Fruit fly (Drosophila melanogaster) whole organism, embryonic: ENCODE data around the gene GILT3.
A peak's percentile ranks its signal among the peaks of the same experiment; 100 is the strongest.

Source experiments
- Bteb2 ChIP-seq: fragments of 200-800 bp; sonication (Bioruptor generic); optimal IDR thresholded peaks from 2 replicates; lab custom pipeline; 2016; ENCODE audit warnings: missing biosample characterization, missing genetic modification characterization
- CG10959 ChIP-seq: fragments of 200-800 bp; sonication (Bioruptor generic); IDR thresholded peaks from 2 replicates; pipeline ENCODE4 v1.3.6; 2022; ENCODE audit warnings: missing biosample characterization, missing genetic modification characterization
- CG12391 ChIP-seq: fragments of 200-800 bp; sonication (Bioruptor generic); optimal IDR thresholded peaks from 3 replicates; lab custom pipeline; 2018; ENCODE audit warnings: missing biosample characterization, mild to moderate bottlenecking, missing genetic modification characterization, moderate library complexity
- CG13287 ChIP-seq: fragments of 200-800 bp; sonication (Bioruptor generic); IDR thresholded peaks from 2 replicates; pipeline ENCODE4 v1.3.6; 2022; ENCODE audit warnings: missing biosample characterization, missing genetic modification characterization; ENCODE audit not compliant: partially characterized antibody
- CG13296 ChIP-seq: fragments of 200-800 bp; sonication (Bioruptor generic); optimal IDR thresholded peaks from 3 replicates; lab custom pipeline; 2018; ENCODE audit warnings: missing biosample characterization, mild to moderate bottlenecking, missing genetic modification characterization
- CG13894 ChIP-seq: fragments of 200-800 bp; sonication (Bioruptor generic); optimal IDR thresholded peaks from 3 replicates; lab custom pipeline; 2018; ENCODE audit warnings: missing biosample characterization, mild to moderate bottlenecking, missing genetic modification characterization, moderate library complexity
- CG15269 ChIP-seq: fragments of 200-800 bp; sonication (Bioruptor generic); optimal IDR thresholded peaks from 2 replicates; lab custom pipeline; 2018; ENCODE audit warnings: missing biosample characterization, mild to moderate bottlenecking, missing genetic modification characterization, moderate library complexity
- CG1602 ChIP-seq: fragments of 200-800 bp; sonication (Bioruptor generic); optimal IDR thresholded peaks from 3 replicates; lab custom pipeline; 2016; ENCODE audit warnings: missing biosample characterization, missing genetic modification characterization
- CG2129 ChIP-seq: fragments of 200-800 bp; sonication (Bioruptor generic); IDR thresholded peaks from 2 replicates; pipeline ENCODE4 v1.3.6; 2022; ENCODE audit warnings: missing biosample characterization, missing genetic modification characterization; ENCODE audit not compliant: partially characterized antibody
- CG2889 ChIP-seq: fragments of 200-800 bp; sonication (Bioruptor generic); IDR thresholded peaks from 3 replicates; pipeline ENCODE4 v1.3.6; 2022; ENCODE audit warnings: missing biosample characterization, missing genetic modification characterization
- CG30403 ChIP-seq: fragments of 200-800 bp; sonication (Bioruptor generic); optimal IDR thresholded peaks from 3 replicates; lab custom pipeline; 2016; ENCODE audit warnings: missing biosample characterization, missing genetic modification characterization
- CG4282 ChIP-seq: fragments of 200-800 bp; sonication (Bioruptor generic); optimal IDR thresholded peaks from 2 replicates; lab custom pipeline; 2016; ENCODE audit warnings: missing biosample characterization, missing genetic modification characterization
- CG4328 ChIP-seq: fragments of 200-800 bp; sonication (Bioruptor generic); optimal IDR thresholded peaks from 3 replicates; lab custom pipeline; 2017; ENCODE audit warnings: missing biosample characterization, missing genetic modification reagents, missing genetic modification characterization
- CG4730 ChIP-seq: fragments of 200-800 bp; sonication (Bioruptor generic); IDR thresholded peaks from 2 replicates; pipeline ENCODE4 v1.3.6; 2022; ENCODE audit warnings: missing biosample characterization, missing genetic modification characterization
- CG7271 ChIP-seq: fragments of 200-800 bp; sonication (Bioruptor generic); optimal IDR thresholded peaks from 2 replicates; lab custom pipeline; 2018; ENCODE audit warnings: missing biosample characterization, mild to moderate bottlenecking, missing genetic modification characterization, moderate library complexity
- CG7786 ChIP-seq: fragments of 200-800 bp; sonication (Bioruptor generic); optimal IDR thresholded peaks from 2 replicates; lab custom pipeline; 2016; ENCODE audit warnings: missing biosample characterization, missing genetic modification characterization
- CG9932 ChIP-seq: fragments of 200-800 bp; sonication (Bioruptor generic); IDR thresholded peaks from 2 replicates; pipeline ENCODE4 v1.3.6; 2022; ENCODE audit warnings: missing biosample characterization, missing genetic modification characterization
- CTCF ChIP-seq: fragments of 200-800 bp; sonication (Bioruptor generic); optimal IDR thresholded peaks from 2 replicates; lab custom pipeline; 2017; ENCODE audit warnings: missing biosample characterization, mild to moderate bottlenecking, missing genetic modification characterization, moderate library complexity
- Dll ChIP-seq: fragments of 200-800 bp; sonication (Bioruptor generic); IDR thresholded peaks from 4 replicates; pipeline ENCODE4 v1.3.6; 2022; ENCODE audit warnings: missing biosample characterization, missing genetic modification characterization; ENCODE audit not compliant: partially characterized antibody
- Fer1 ChIP-seq: fragments of 200-800 bp; sonication (Bioruptor generic); optimal IDR thresholded peaks from 2 replicates; lab custom pipeline; 2017; ENCODE audit warnings: missing biosample characterization, mild to moderate bottlenecking, missing genetic modification characterization
- Hmx ChIP-seq: fragments of 200-800 bp; sonication (Bioruptor generic); optimal IDR thresholded peaks from 2 replicates; lab custom pipeline; 2016; ENCODE audit warnings: missing biosample characterization, missing genetic modification characterization
- NFAT ChIP-seq: fragments of 200-800 bp; sonication (Bioruptor generic); IDR thresholded peaks from 2 replicates; pipeline ENCODE4 v1.3.6; 2022; ENCODE audit warnings: missing biosample characterization, missing genetic modification characterization
- Opbp ChIP-seq: fragments of 200-800 bp; sonication (Bioruptor generic); IDR thresholded peaks from 3 replicates; pipeline ENCODE4 v1.3.6; 2022; ENCODE audit warnings: missing biosample characterization, missing genetic modification characterization; ENCODE audit not compliant: partially characterized antibody
- Poxn ChIP-seq: fragments of 200-800 bp; sonication (Bioruptor generic); IDR thresholded peaks from 2 replicates; pipeline ENCODE4 v1.3.6; 2022; ENCODE audit warnings: missing biosample characterization, missing genetic modification characterization
- Six4 ChIP-seq: fragments of 200-800 bp; sonication (Bioruptor generic); optimal IDR thresholded peaks from 2 replicates; lab custom pipeline; 2016; ENCODE audit warnings: missing biosample characterization, missing genetic modification characterization
- Sry-β ChIP-seq: fragments of 200-800 bp; sonication (Bioruptor generic); optimal IDR thresholded peaks from 2 replicates; lab custom pipeline; 2018; ENCODE audit warnings: missing biosample characterization, mild to moderate bottlenecking, missing genetic modification characterization, moderate library complexity
- Taf1 ChIP-seq: fragments of 200-800 bp; sonication (Bioruptor generic); IDR thresholded peaks from 2 replicates; pipeline ENCODE4 v1.3.6; 2022; ENCODE audit warnings: missing biosample characterization, missing genetic modification characterization
- Trl ChIP-seq, 3 experiments: fragments of >200 bp in 2 of 3; fragments of 200-800 bp in 1 of 3; sonication (Bioruptor generic) in 1 of 3; optimal IDR thresholded peaks; 2 replicates in 1 of 3; 3 replicates in 2 of 3; lab custom pipeline; 2016 to 2017; ENCODE audit warnings: missing biosample characterization in 1 of 3, missing genetic modification characterization in 1 of 3
- Xbp1 ChIP-seq: fragments of 200-800 bp; sonication (Bioruptor generic); optimal IDR thresholded peaks from 3 replicates; lab custom pipeline; 2016; ENCODE audit warnings: missing biosample characterization, mild to moderate bottlenecking, missing genetic modification characterization
- cas ChIP-seq: fragments of 200-800 bp; sonication (Bioruptor generic); IDR thresholded peaks from 2 replicates; pipeline ENCODE4 v1.3.6; 2022; ENCODE audit warnings: missing biosample characterization, missing genetic modification characterization
- cg ChIP-seq: fragments of 200-800 bp; sonication (Bioruptor generic); optimal IDR thresholded peaks from 3 replicates; lab custom pipeline; 2019; ENCODE audit warnings: missing biosample characterization, mild to moderate bottlenecking, missing genetic modification characterization, moderate library complexity
- disco-r ChIP-seq: fragments of 200-800 bp; sonication (Bioruptor generic); optimal IDR thresholded peaks from 2 replicates; lab custom pipeline; 2016; ENCODE audit warnings: missing biosample characterization, missing genetic modification characterization
- en ChIP-seq: fragments of 200-800 bp; sonication (Bioruptor generic); optimal IDR thresholded peaks from 2 replicates; lab custom pipeline; 2016; ENCODE audit warnings: missing biosample characterization, missing genetic modification characterization
- fd102C ChIP-seq: fragments of 200-800 bp; sonication (Bioruptor generic); optimal IDR thresholded peaks from 2 replicates; lab custom pipeline; 2018; ENCODE audit warnings: missing biosample characterization, mild to moderate bottlenecking, missing genetic modification characterization, moderate library complexity
- fd96Cb ChIP-seq: fragments of 200-800 bp; sonication (Bioruptor generic); optimal IDR thresholded peaks from 2 replicates; lab custom pipeline; 2018; ENCODE audit warnings: missing biosample characterization, mild to moderate bottlenecking, missing genetic modification characterization, moderate library complexity
- gfzf ChIP-seq: fragments of 200-800 bp; sonication (Bioruptor generic); optimal IDR thresholded peaks from 2 replicates; lab custom pipeline; 2016; ENCODE audit warnings: missing biosample characterization, mild to moderate bottlenecking, missing genetic modification characterization, moderate library complexity
- gro ChIP-seq: fragments of 200-800 bp; sonication (Bioruptor generic); optimal IDR thresholded peaks from 2 replicates; lab custom pipeline; 2016; ENCODE audit warnings: missing biosample characterization, missing genetic modification characterization
- gsb ChIP-seq: fragments of 200-800 bp; sonication (Bioruptor generic); IDR thresholded peaks from 2 replicates; pipeline ENCODE4 v1.3.6; 2022; ENCODE audit warnings: missing biosample characterization, missing genetic modification characterization
- her ChIP-seq: fragments of 200-800 bp; sonication (Bioruptor generic); optimal IDR thresholded peaks from 2 replicates; lab custom pipeline; 2016; ENCODE audit warnings: missing biosample characterization, missing genetic modification characterization
- nau ChIP-seq: fragments of 200-800 bp; sonication (Bioruptor generic); optimal IDR thresholded peaks from 3 replicates; lab custom pipeline; 2017; ENCODE audit warnings: missing biosample characterization, mild to moderate bottlenecking, missing genetic modification characterization, missing genetic modification reagents
- nmo ChIP-seq: fragments of 200-800 bp; sonication (Bioruptor generic); optimal IDR thresholded peaks from 2 replicates; lab custom pipeline; 2018; ENCODE audit warnings: missing biosample characterization, mild to moderate bottlenecking, missing genetic modification characterization, moderate library complexity
- pan ChIP-seq, 4 experiments: fragments of >200 bp in 3 of 4; fragments of 200-800 bp in 1 of 4; sonication (Bioruptor generic) in 1 of 4; optimal IDR thresholded peaks in 3 of 4; IDR thresholded peaks in 1 of 4; 2 replicates each; pipeline versions ENCODE4 v1.3.6 to Lab custom; 2017 to 2022; ENCODE audit warnings: missing biosample characterization in 2 of 4, missing genetic modification characterization in 2 of 4, mixed read lengths in 1 of 4
- pfk ChIP-seq: fragments of 200-800 bp; sonication (Bioruptor generic); optimal IDR thresholded peaks from 2 replicates; lab custom pipeline; 2018; ENCODE audit warnings: missing biosample characterization, mild to moderate bottlenecking, missing genetic modification characterization, moderate library complexity
- shn ChIP-seq: fragments of 200-800 bp; sonication (Bioruptor generic); optimal IDR thresholded peaks from 3 replicates; lab custom pipeline; 2016; ENCODE audit warnings: missing biosample characterization, missing genetic modification characterization
- so ChIP-seq: fragments of 200-800 bp; sonication (Bioruptor generic); IDR thresholded peaks from 3 replicates; pipeline ENCODE4 v1.3.6; 2022; ENCODE audit warnings: missing biosample characterization, missing genetic modification characterization
- toy ChIP-seq: fragments of 200-800 bp; sonication (Bioruptor generic); IDR thresholded peaks from 2 replicates; pipeline ENCODE4 v1.3.6; 2022; ENCODE audit warnings: missing biosample characterization, missing genetic modification characterization
- trem ChIP-seq: fragments of 200-800 bp; optimal IDR thresholded peaks from 3 replicates; lab custom pipeline; 2019; ENCODE audit warnings: missing biosample characterization, mild to moderate bottlenecking, missing genetic modification characterization, moderate library complexity
- usp ChIP-seq: fragments of >200 bp; optimal IDR thresholded peaks from 2 replicates; lab custom pipeline; 2017; ENCODE audit warnings: missing biosample characterization, missing genetic modification characterization

Gene GILT3

dm6 chr3R:23669401-23670216, 7.5 kb upstream of the GILT3 start, which contains the start of gene CG31145 (continued):
- TF ChIP-seq CG10959 = peak; percentile 95
- TF ChIP-seq Hmx (GFP tag; lab: Kevin White, UChicago) = peak; percentile 98
- TF ChIP-seq toy (GFP tag; lab: Robert Waterston, UW) = peak; percentile 97
- TF ChIP-seq Trl (optimal IDR thresholded peaks at IDR 0.05; lab: Kevin White, UChicago) = peak; percentile 87 to 96
- peak; percentile 99 for TF ChIP-seq Trl (GFP tag; optimal IDR thresholded peaks at IDR 0.05; lab: Kevin White, UChicago)
- peak; percentile 98 for TF ChIP-seq CG2889 (GFP tag; lab: Robert Waterston, UW)
- TF ChIP-seq fd102C = peak; percentile 71
- TF ChIP-seq CG9932 (GFP tag; lab: Robert Waterston, UW) = peak; percentile 98
- TF ChIP-seq disco-r = peak; percentile 99
- TF ChIP-seq nmo (GFP tag; lab: Kevin White, UChicago) = peak; percentile 100
- peak; percentile 99 for TF ChIP-seq CG4282
- TF ChIP-seq CG15269 (tag; lab: Kevin White, UChicago) = peak; percentile 100
- peak; percentile 99 for TF ChIP-seq CG13296 (GFP tag; lab: Kevin White, UChicago)
- peak; percentile 97 for TF ChIP-seq Poxn
- TF ChIP-seq CG13287 (GFP tag; lab: Robert Waterston, UW) = peak; percentile 7; the same call in 1 of the 2 replicates
- TF ChIP-seq CG30403 (GFP tag; lab: Kevin White, UChicago) = peak; percentile 100
- TF ChIP-seq Six4 (GFP tag; lab: Kevin White, UChicago) = peak; percentile 99
- peak; percentile 47 for TF ChIP-seq pfk (GFP tag; lab: Kevin White, UChicago)
- TF ChIP-seq gfzf (GFP tag; lab: Kevin White, UChicago) = peak; percentile 41
- peak; percentile 99 for TF ChIP-seq so (GFP tag; lab: Robert Waterston, UW)
- TF ChIP-seq CG7271 = peak; percentile 92
- no peak for TF ChIP-seq pan (optimal IDR thresholded peaks at IDR 0.05; lab: Kevin White, UChicago)
- peak in 1 of 2 experiments; percentile 99 for TF ChIP-seq pan (GFP tag; optimal IDR thresholded peaks at IDR 0.05 in 1 of 2, IDR thresholded peaks at IDR 0.05 in 1 of 2)
- peak; percentile 49 for TF ChIP-seq cg (GFP tag; lab: Kevin White, UChicago)
- TF ChIP-seq nau (GFP tag; lab: Kevin White, UChicago) = peak; percentile 100
- no peak for TF ChIP-seq CG2129
- TF ChIP-seq Dll (GFP tag; lab: Robert Waterston, UW) = no peak
- TF ChIP-seq Taf1 (GFP tag; lab: Robert Waterston, UW) = peak; percentile 97
- peak; percentile 100 for TF ChIP-seq Xbp1 (GFP tag; lab: Kevin White, UChicago)
- TF ChIP-seq NFAT = peak; percentile 96
- peak; percentile 98 for TF ChIP-seq her
- TF ChIP-seq CTCF = peak; percentile 86
- TF ChIP-seq Opbp (GFP tag; lab: Robert Waterston, UW) = no peak
- peak; percentile 99 for TF ChIP-seq CG7786 (GFP tag; lab: Kevin White, UChicago)
- TF ChIP-seq Bteb2 (GFP tag; lab: Kevin White, UChicago) = peak; percentile 100
- peak; percentile 100 for TF ChIP-seq gro (GFP tag; lab: Kevin White, UChicago)
- peak; percentile 98 for TF ChIP-seq CG13894 (tag; lab: Kevin White, UChicago)
- peak; percentile 100 for TF ChIP-seq Fer1 (GFP tag; lab: Kevin White, UChicago)
- peak; percentile 97 for TF ChIP-seq trem (tag; lab: Kevin White, UChicago)
- TF ChIP-seq cas = peak; percentile 96
- TF ChIP-seq fd96Cb (tag; lab: Kevin White, UChicago) = peak; percentile 100
- peak; percentile 98 for TF ChIP-seq CG4328 (GFP tag; lab: Kevin White, UChicago)
- peak; percentile 99 for TF ChIP-seq CG1602 (GFP tag; lab: Kevin White, UChicago)
- peak; percentile 98 for TF ChIP-seq CG4730 (GFP tag; lab: Robert Waterston, UW)
- TF ChIP-seq CG12391 = peak; percentile 100
- TF ChIP-seq shn (GFP tag; lab: Kevin White, UChicago) = peak; percentile 100
- peak; percentile 73 for TF ChIP-seq Sry-β (GFP tag; lab: Kevin White, UChicago)
- TF ChIP-seq en (GFP tag; lab: Kevin White, UChicago) = peak; percentile 99
- no peak for TF ChIP-seq usp (GFP tag; lab: Kevin White, UChicago)
- peak; percentile 99 for TF ChIP-seq gsb (GFP tag; lab: Robert Waterston, UW)
